Worm (Caenorhabditis elegans): ENCODE measurements around the gene F26G1.1.

The F26G1.1 gene

ce11 chrII:4756751-4757150 lies 34.7 kb upstream of the F26G1.1 start, which contains the start of gene C27D9.2:
C27D9.2 (minus strand) TSS chrII:4756851.
- TF ChIP-seq hnd-1 (tag; optimal IDR thresholded peaks at IDR 0.05), result no peak
- no peak for TF ChIP-seq B0310.2 (tag; optimal IDR thresholded peaks at IDR 0.05)
- TF ChIP-seq hmg-4 (GFP tag; optimal IDR thresholded peaks at IDR 0.05), result no peak
- no peak for TF ChIP-seq scrt-1 (GFP tag; IDR thresholded peaks at IDR 0.05)
- no peak for TF ChIP-seq aly-1 (tag; optimal IDR thresholded peaks at IDR 0.05)
- TF ChIP-seq hmbx-1 (tag; optimal IDR thresholded peaks at IDR 0.05), result no peak
- TF ChIP-seq ama-1 (optimal IDR thresholded peaks at IDR 0.05), result no peak
- TF ChIP-seq ceh-36 (tag; optimal IDR thresholded peaks at IDR 0.05), result no peak
- no peak for TF ChIP-seq tbx-11 (GFP tag; IDR thresholded peaks at IDR 0.05)
- TF ChIP-seq flt-1 (GFP tag; IDR thresholded peaks at IDR 0.05), result no peak
- no peak for TF ChIP-seq ets-7 (tag; optimal IDR thresholded peaks at IDR 0.05)
- TF ChIP-seq tra-4 (tag; optimal IDR thresholded peaks at IDR 0.05), result no peak
- TF ChIP-seq sea-1 (GFP tag; conservative IDR thresholded peaks at IDR 0.05), result no peak
- TF ChIP-seq ceh-13 (GFP tag; optimal IDR thresholded peaks at IDR 0.05), result no peak
- no peak for TF ChIP-seq F13C5.2 (tag; optimal IDR thresholded peaks at IDR 0.05)
- no peak for TF ChIP-seq pes-1 (GFP tag; IDR thresholded peaks at IDR 0.05)
- TF ChIP-seq tbx-37 (GFP tag; conservative IDR thresholded peaks at IDR 0.05), result no peak

DNA sequence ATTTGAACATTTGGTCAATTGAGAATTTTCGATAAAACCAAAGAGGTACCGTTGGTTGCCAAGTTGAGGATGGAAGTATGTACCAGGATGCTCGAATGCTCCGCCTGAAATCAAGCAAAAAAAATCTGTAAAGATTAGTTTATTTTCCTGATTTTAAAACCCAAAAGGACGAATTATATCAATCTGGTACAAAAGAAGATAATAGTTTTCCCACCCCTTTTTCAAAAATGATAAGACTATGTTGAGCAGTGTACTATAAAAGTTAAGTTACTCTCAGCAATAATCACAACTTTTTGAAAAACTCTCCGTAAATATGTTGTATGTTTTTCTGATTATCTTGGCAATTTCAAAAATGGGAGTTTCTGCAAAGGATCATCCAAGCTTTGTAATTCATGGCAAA lies 33.0 kb upstream of the F26G1.1 start, which contains the start of gene F26G1.3:
TSS of gene F26G1.3 (plus strand) at position 301 of the 400 bp plus-strand sequence.
- no peak for TF ChIP-seq ama-1 (optimal IDR thresholded peaks at IDR 0.05)
- TF ChIP-seq hnd-1 (tag; optimal IDR thresholded peaks at IDR 0.05), result no peak

DNA sequence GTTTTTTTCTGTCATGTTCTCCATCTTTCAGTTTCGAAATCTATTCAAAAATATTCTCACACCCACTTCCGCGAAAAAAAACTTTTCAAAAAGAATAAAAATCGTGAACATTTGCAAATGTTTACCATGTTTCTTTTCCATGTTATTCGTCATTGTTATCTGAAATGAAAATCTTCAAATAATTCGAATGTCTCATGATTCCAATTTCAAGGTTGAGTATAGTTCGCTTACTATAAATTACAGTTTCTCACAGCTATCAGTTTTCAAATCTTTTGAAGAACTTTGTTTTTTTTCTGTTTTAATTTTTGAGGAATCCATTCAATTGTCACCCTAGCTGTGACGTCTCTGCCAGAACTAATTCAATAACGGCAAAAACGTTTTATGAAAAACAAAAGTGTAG lies 31.6 kb upstream of the F26G1.1 start:
- TF ChIP-seq B0310.2 (tag; optimal IDR thresholded peaks at IDR 0.05), result no peak
- TF ChIP-seq tbx-11 (GFP tag; IDR thresholded peaks at IDR 0.05), result no peak
- no peak for TF ChIP-seq flt-1 (GFP tag; IDR thresholded peaks at IDR 0.05)
- no peak for TF ChIP-seq ceh-36 (tag; optimal IDR thresholded peaks at IDR 0.05)
- TF ChIP-seq hmg-4 (GFP tag; optimal IDR thresholded peaks at IDR 0.05), result no peak
- no peak for TF ChIP-seq ceh-13 (GFP tag; optimal IDR thresholded peaks at IDR 0.05)
- TF ChIP-seq pes-1 (GFP tag; IDR thresholded peaks at IDR 0.05), result no peak
- no peak for TF ChIP-seq F13C5.2 (tag; optimal IDR thresholded peaks at IDR 0.05)
- no peak for TF ChIP-seq ets-7 (tag; optimal IDR thresholded peaks at IDR 0.05)
- no peak for TF ChIP-seq ama-1 (optimal IDR thresholded peaks at IDR 0.05)
- no peak for TF ChIP-seq tra-4 (tag; optimal IDR thresholded peaks at IDR 0.05)
- TF ChIP-seq hnd-1 (tag; optimal IDR thresholded peaks at IDR 0.05), result no peak

- TF ChIP-seq ceh-13 (GFP tag; optimal IDR thresholded peaks at IDR 0.05), result no peak
- no peak for TF ChIP-seq pes-1 (GFP tag; IDR thresholded peaks at IDR 0.05)
- TF ChIP-seq hnd-1 (tag; optimal IDR thresholded peaks at IDR 0.05), result no peak
- TF ChIP-seq hmg-4 (GFP tag; optimal IDR thresholded peaks at IDR 0.05), result no peak
- TF ChIP-seq ama-1 (optimal IDR thresholded peaks at IDR 0.05), result no peak
- no peak for TF ChIP-seq tra-4 (tag; optimal IDR thresholded peaks at IDR 0.05)
- TF ChIP-seq aly-1 (tag; optimal IDR thresholded peaks at IDR 0.05), result no peak
- no peak for TF ChIP-seq ceh-36 (tag; optimal IDR thresholded peaks at IDR 0.05)
- no peak for TF ChIP-seq tbx-37 (GFP tag; conservative IDR thresholded peaks at IDR 0.05)
- no peak for TF ChIP-seq ets-7 (tag; optimal IDR thresholded peaks at IDR 0.05)
- no peak for TF ChIP-seq sea-1 (GFP tag; conservative IDR thresholded peaks at IDR 0.05)
- no peak for TF ChIP-seq tbx-11 (GFP tag; IDR thresholded peaks at IDR 0.05)
- no peak for TF ChIP-seq flt-1 (GFP tag; IDR thresholded peaks at IDR 0.05)
- no peak for TF ChIP-seq hmbx-1 (tag; optimal IDR thresholded peaks at IDR 0.05)
- TF ChIP-seq B0310.2 (tag; optimal IDR thresholded peaks at IDR 0.05), result no peak
- TF ChIP-seq F13C5.2 (tag; optimal IDR thresholded peaks at IDR 0.05), result no peak
These were observed 30.4 kb upstream of the F26G1.1 start for ce11 chrII:4761020-4761419.

DNA sequence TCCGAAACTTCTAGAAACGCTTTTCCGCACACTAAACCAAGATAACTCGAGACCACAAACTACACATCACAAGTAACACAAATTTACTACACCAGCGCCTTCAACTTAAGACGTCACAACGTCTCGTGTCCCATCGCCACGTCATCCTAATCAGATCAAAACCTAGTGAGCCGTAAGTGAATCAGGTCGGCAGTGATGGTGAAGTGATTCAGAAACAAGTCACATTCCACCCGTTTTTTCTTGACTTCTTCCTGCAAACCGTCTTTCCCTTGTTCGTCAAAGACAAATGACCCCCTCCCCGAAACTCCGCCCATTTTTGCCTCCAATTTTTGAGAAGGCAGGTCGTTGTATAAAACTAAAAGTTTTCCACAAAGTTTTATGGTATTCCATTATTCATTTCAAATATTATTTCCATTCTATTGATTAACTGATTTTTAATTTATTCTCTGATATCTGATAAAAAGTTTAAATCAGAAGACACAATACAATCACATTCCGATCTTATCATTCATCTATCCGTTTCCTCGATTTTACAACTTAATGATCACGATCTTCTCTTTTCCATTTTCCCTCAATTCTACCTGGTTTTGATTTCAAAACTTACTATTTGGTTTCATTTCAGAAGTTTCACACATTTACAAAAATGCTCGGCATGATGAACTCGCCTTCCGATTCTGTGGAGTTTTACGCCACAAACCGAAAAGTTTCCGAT lies 28.7 kb upstream of the F26G1.1 start, which contains the start of gene F26G1.2:
TSS of gene F26G1.2 (plus strand) at position 508 of the 712 bp plus-strand sequence.
- no peak for TF ChIP-seq ceh-36 (tag; optimal IDR thresholded peaks at IDR 0.05)
- no peak for TF ChIP-seq tbx-37 (GFP tag; conservative IDR thresholded peaks at IDR 0.05)
- no peak for TF ChIP-seq ama-1 (optimal IDR thresholded peaks at IDR 0.05)
- no peak for TF ChIP-seq hmbx-1 (tag; optimal IDR thresholded peaks at IDR 0.05)

DNA sequence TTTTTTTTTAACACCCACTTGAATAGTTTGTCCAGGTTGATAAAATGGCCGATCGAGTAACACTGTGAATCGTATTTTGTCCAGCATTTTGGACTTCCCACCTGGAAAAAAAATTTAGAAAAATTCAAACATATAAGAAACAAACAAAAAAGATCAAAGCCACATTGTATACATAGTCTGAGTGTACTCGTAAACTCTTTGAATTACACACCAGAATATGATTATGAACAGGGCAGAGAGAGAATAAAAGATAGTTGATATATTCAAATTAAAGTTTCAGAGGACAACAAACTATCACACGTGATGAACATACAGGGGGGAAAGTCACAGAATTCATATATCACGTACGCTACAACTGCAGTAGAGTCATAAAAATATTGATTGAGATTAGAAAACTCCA lies 25.1 kb upstream of the F26G1.1 start, which contains the start of gene ttm-2:
TSS of gene ttm-2 (minus strand) at position 101 of the 400 bp plus-strand sequence.
- TF ChIP-seq sea-1 (GFP tag; conservative IDR thresholded peaks at IDR 0.05) (no peak), tbx-11 (GFP tag; IDR thresholded peaks at IDR 0.05) (no peak), aly-1 (tag; optimal IDR thresholded peaks at IDR 0.05) (no peak), ama-1 (optimal IDR thresholded peaks at IDR 0.05) (no peak), tbx-37 (GFP tag; conservative IDR thresholded peaks at IDR 0.05) (no peak), B0310.2 (tag; optimal IDR thresholded peaks at IDR 0.05) (no peak), ceh-36 (tag; optimal IDR thresholded peaks at IDR 0.05) (no peak)

DNA sequence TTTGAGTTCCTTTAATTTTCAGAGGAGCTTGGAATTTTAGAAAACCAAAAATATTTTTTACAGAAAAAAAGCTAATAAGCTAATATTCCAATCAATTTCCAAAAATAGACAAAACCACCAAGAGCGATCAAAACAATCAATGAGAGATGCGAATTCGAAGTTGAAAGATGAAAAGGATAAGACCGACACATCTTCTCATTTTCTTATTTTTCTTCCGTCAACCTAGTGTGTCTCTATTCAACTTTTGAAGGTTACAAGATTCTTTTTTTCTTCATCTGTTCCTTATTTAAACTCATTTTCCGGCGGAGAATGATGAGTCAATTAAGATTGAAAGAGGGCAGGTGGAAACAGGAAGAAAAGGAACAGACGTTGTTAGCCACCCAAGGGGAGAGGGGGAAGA lies 23.8 kb upstream of the F26G1.1 start:
- no peak for TF ChIP-seq B0310.2 (tag; optimal IDR thresholded peaks at IDR 0.05)

ce11 chrII:4769096-4769495 lies 22.3 kb upstream of the F26G1.1 start:
- no peak for TF ChIP-seq B0310.2 (tag; optimal IDR thresholded peaks at IDR 0.05)
- no peak for TF ChIP-seq flt-1 (GFP tag; IDR thresholded peaks at IDR 0.05)
- no peak for TF ChIP-seq tra-4 (tag; optimal IDR thresholded peaks at IDR 0.05)
- no peak for TF ChIP-seq tbx-11 (GFP tag; IDR thresholded peaks at IDR 0.05)
- TF ChIP-seq scrt-1 (GFP tag; IDR thresholded peaks at IDR 0.05), result no peak
- no peak for TF ChIP-seq sea-1 (GFP tag; conservative IDR thresholded peaks at IDR 0.05)
- TF ChIP-seq ets-7 (tag; optimal IDR thresholded peaks at IDR 0.05), result no peak
- TF ChIP-seq hmbx-1 (tag; optimal IDR thresholded peaks at IDR 0.05), result no peak
